Worm (Caenorhabditis elegans) whole organism, L1 larva: Measurements from ENCODE around the gene C07D10.5.
A peak's percentile ranks its signal among the peaks of the same experiment; 100 is the strongest.

Experiments used
- F16B12.6 ChIP-seq: fragments of 150-350 bp; optimal IDR thresholded peaks from 2 replicates; lab custom pipeline; 2014; ENCODE audit warnings: missing biosample characterization, missing genetic modification characterization
- ama-1 ChIP-seq: fragments of 150-350 bp; optimal IDR thresholded peaks from 2 replicates; lab custom pipeline; 2014
- blmp-1 ChIP-seq: fragments of 150-350 bp; optimal IDR thresholded peaks from 2 replicates; lab custom pipeline; 2014; ENCODE audit warnings: missing biosample characterization, missing genetic modification characterization
- ceh-82 ChIP-seq, 3 experiments: fragments of 150-350 bp in 1 of 3; sonication (generic microtip) in 2 of 3; optimal IDR thresholded peaks; 2 replicates each; lab custom pipeline; 2014 to 2017; ENCODE audit warnings: missing biosample characterization in 3 of 3, missing genetic modification characterization in 3 of 3
- ceh-88 ChIP-seq: fragments of 200-800 bp; sonication (Bioruptor generic); IDR thresholded peaks from 2 replicates; pipeline ENCODE4 v1.3.6; 2022; ENCODE audit warnings: missing genetic modification characterization, missing compliant biosample characterization
- ces-1 ChIP-seq: fragments of 150-350 bp; optimal IDR thresholded peaks from 2 replicates; lab custom pipeline; 2014; ENCODE audit warnings: missing biosample characterization, missing genetic modification reagents, missing genetic modification characterization
- dpl-1 ChIP-seq, 3 experiments: fragments of 150-350 bp in 2 of 3; sonication (generic microtip) in 1 of 3; optimal IDR thresholded peaks; 2 replicates each; lab custom pipeline; 2014 to 2017; ENCODE audit warnings: missing biosample characterization in 3 of 3, missing genetic modification characterization in 3 of 3, missing genetic modification reagents in 3 of 3
- dsc-1 ChIP-seq: sonication (generic microtip); optimal IDR thresholded peaks from 2 replicates; lab custom pipeline; 2016; ENCODE audit warnings: mild to moderate bottlenecking, missing genetic modification characterization, missing compliant biosample characterization
- efl-1 ChIP-seq, 4 experiments: fragments of 150-350 bp; optimal IDR thresholded peaks in 3 of 4; peaks in 1 of 4; 1 replicate in 1 of 4; 2 replicates in 3 of 4; lab custom pipeline; 2014; ENCODE audit warnings: missing biosample characterization in 2 of 4, missing genetic modification characterization in 2 of 4, missing genetic modification reagents in 2 of 4
- elt-3 ChIP-seq, 6 experiments: fragments of 150-350 bp in 1 of 6; sonication (generic microtip); optimal IDR thresholded peaks; 2 replicates each; lab custom pipeline; 2017 to 2018; ENCODE audit warnings: missing biosample characterization in 6 of 6, missing genetic modification characterization in 6 of 6, inconsistent platforms in 1 of 6
- ets-5 ChIP-seq: fragments of 200-800 bp; sonication (Bioruptor generic); IDR thresholded peaks from 2 replicates; pipeline ENCODE4 v1.3.6; 2022; ENCODE audit warnings: missing genetic modification characterization, missing compliant biosample characterization
- fos-1 ChIP-seq: fragments of 150-350 bp; optimal IDR thresholded peaks from 2 replicates; lab custom pipeline; 2014; ENCODE audit warnings: missing biosample characterization, missing genetic modification characterization
- grh-1 ChIP-seq: fragments of 200-800 bp; sonication (Bioruptor generic); IDR thresholded peaks from 2 replicates; pipeline ENCODE4 v1.3.6; 2022; ENCODE audit warnings: missing genetic modification reagents, missing genetic modification characterization, missing compliant biosample characterization
- hlh-4 ChIP-seq: sonication (generic microtip); optimal IDR thresholded peaks from 2 replicates; lab custom pipeline; 2016; ENCODE audit warnings: mild to moderate bottlenecking, missing genetic modification characterization, missing compliant biosample characterization
- irx-1 ChIP-seq: sonication (generic microtip); optimal IDR thresholded peaks from 2 replicates; lab custom pipeline; 2016; ENCODE audit warnings: missing genetic modification characterization, missing compliant biosample characterization
- isw-1 ChIP-seq: fragments of 200-800 bp; sonication (Bioruptor generic); IDR thresholded peaks from 2 replicates; pipeline ENCODE4 v1.3.6; 2022; ENCODE audit warnings: missing genetic modification characterization, missing compliant biosample characterization
- lin-13 ChIP-seq: fragments of 150-350 bp; optimal IDR thresholded peaks from 2 replicates; lab custom pipeline; 2014; ENCODE audit warnings: missing biosample characterization, missing genetic modification reagents, missing genetic modification characterization
- lin-14 ChIP-seq: fragments of 200-800 bp; sonication (Bioruptor generic); optimal IDR thresholded peaks from 2 replicates; lab custom pipeline; 2018; ENCODE audit warnings: mild to moderate bottlenecking, missing genetic modification characterization, moderate library complexity, missing compliant biosample characterization
- lin-15B ChIP-seq: fragments of 150-350 bp; sonication (generic microtip); optimal IDR thresholded peaks from 3 replicates; lab custom pipeline; 2014; ENCODE audit warnings: missing biosample characterization, missing genetic modification characterization
- lin-35 ChIP-seq, 2 experiments: fragments of 150-350 bp; optimal IDR thresholded peaks; 2 replicates each; lab custom pipeline; 2014; ENCODE audit warnings: missing biosample characterization in 2 of 2, missing genetic modification characterization in 2 of 2, missing genetic modification reagents in 2 of 2
- lin-39 ChIP-seq: fragments of 150-350 bp; optimal IDR thresholded peaks from 2 replicates; lab custom pipeline; 2014; ENCODE audit warnings: missing biosample characterization, missing genetic modification reagents, missing genetic modification characterization
- lsy-2 ChIP-seq, 2 experiments: fragments of 150-350 bp; optimal IDR thresholded peaks; 2 replicates each; lab custom pipeline; 2014; ENCODE audit warnings: missing biosample characterization in 2 of 2, missing genetic modification characterization in 2 of 2
- mdl-1 ChIP-seq, 2 experiments: fragments of 150-350 bp; optimal IDR thresholded peaks; 2 replicates each; lab custom pipeline; 2014 to 2017; ENCODE audit warnings: missing biosample characterization in 2 of 2, missing genetic modification characterization in 2 of 2, inconsistent platforms in 1 of 2
- nhr-19 ChIP-seq: fragments of 200-800 bp; sonication (Bioruptor generic); conservative IDR thresholded peaks from 2 replicates; pipeline ENCODE4 v1.3.6; 2022; ENCODE audit warnings: missing genetic modification characterization, missing compliant biosample characterization
- nhr-20 ChIP-seq: sonication (generic microtip); optimal IDR thresholded peaks from 2 replicates; lab custom pipeline; 2016; ENCODE audit warnings: mild to moderate bottlenecking, missing genetic modification characterization, missing compliant biosample characterization
- nhr-237 ChIP-seq: fragments of 150-350 bp; optimal IDR thresholded peaks from 2 replicates; lab custom pipeline; 2014; ENCODE audit warnings: missing biosample characterization, missing genetic modification characterization
- nhr-71 ChIP-seq: sonication (generic microtip); optimal IDR thresholded peaks from 2 replicates; lab custom pipeline; 2016; ENCODE audit warnings: mild to moderate bottlenecking, missing genetic modification characterization, moderate library complexity, missing compliant biosample characterization
- nhr-84 ChIP-seq: sonication (generic microtip); optimal IDR thresholded peaks from 2 replicates; lab custom pipeline; 2017; ENCODE audit warnings: missing biosample characterization, missing genetic modification characterization
- nhr-85 ChIP-seq: sonication (generic microtip); peaks from one replicate; lab custom pipeline; 2016; ENCODE audit warnings: missing genetic modification characterization, inconsistent platforms, missing compliant biosample characterization
- nhr-90 ChIP-seq: sonication (generic microtip); optimal IDR thresholded peaks from 2 replicates; lab custom pipeline; 2016; ENCODE audit warnings: mild to moderate bottlenecking, missing genetic modification characterization, missing compliant biosample characterization; ENCODE audit not compliant: poor library complexity
- pag-3 ChIP-seq: sonication (generic microtip); optimal IDR thresholded peaks from 2 replicates; lab custom pipeline; 2017; ENCODE audit warnings: missing genetic modification characterization, mild to moderate bottlenecking, missing compliant biosample characterization, antibody characterized with exemption, borderline replicate concordance; ENCODE audit not compliant: insufficient read depth
- snu-23 ChIP-seq: sonication (generic microtip); optimal IDR thresholded peaks from 2 replicates; lab custom pipeline; 2016; ENCODE audit warnings: missing genetic modification characterization, missing compliant biosample characterization
- sup-37 ChIP-seq: fragments of 200-800 bp; sonication (Bioruptor generic); optimal IDR thresholded peaks from 2 replicates; lab custom pipeline; 2018; ENCODE audit warnings: mild to moderate bottlenecking, missing genetic modification characterization, missing compliant biosample characterization
- tbx-2 ChIP-seq: sonication (generic microtip); optimal IDR thresholded peaks from 2 replicates; lab custom pipeline; 2016; ENCODE audit warnings: missing genetic modification characterization, missing compliant biosample characterization
- unc-130 ChIP-seq: fragments of 150-350 bp; optimal IDR thresholded peaks from 2 replicates; lab custom pipeline; 2017; ENCODE audit warnings: missing biosample characterization, missing genetic modification characterization, inconsistent platforms
- zip-4 ChIP-seq: fragments of 200-800 bp; sonication (Bioruptor generic); optimal IDR thresholded peaks from 2 replicates; lab custom pipeline; 2018; ENCODE audit warnings: mild to moderate bottlenecking, missing genetic modification characterization, moderate library complexity, missing compliant biosample characterization

Gene C07D10.5

ce11 chrII:7342884-7343283 is 38.5 kb upstream of the C07D10.5 start:
- TF ChIP-seq lin-13 (GFP tag; lab: Kevin White, UChicago) (peak; percentile 39), F16B12.6 (tag; lab: Kevin White, UChicago) (no peak), unc-130 (peak; percentile 72), nhr-85 (peak; percentile 94), isw-1 (GFP tag; lab: Robert Waterston, UW) (no peak), irx-1 (tag; lab: Kevin White, UChicago) (no peak), grh-1 (GFP tag; lab: Robert Waterston, UW) (0 out of 2 replicates have a peak, but pooled peaks have one; percentile 17), lin-15B (no peak), lin-35 (GFP tag; optimal IDR thresholded peaks at IDR 0.05; lab: Kevin White, UChicago) (peak in 1 of 2 experiments; percentile 63), nhr-19 (GFP tag; lab: Robert Waterston, UW) (peak; percentile 92), lin-39 (no peak), lin-14 (GFP tag; lab: Kevin White, UChicago) (peak; percentile 50), mdl-1 (tag; optimal IDR thresholded peaks at IDR 0.05; lab: Kevin White, UChicago) (peak in 1 of 2 experiments; percentile 85), snu-23 (GFP tag; lab: Kevin White, UChicago) (peak; percentile 62), elt-3 (tag; optimal IDR thresholded peaks at IDR 0.05; lab: Kevin White, UChicago) (peak; percentile 63 to 86 (median 76)), blmp-1 (tag; lab: Kevin White, UChicago) (peak; percentile 86), ceh-82 (tag; optimal IDR thresholded peaks at IDR 0.05; lab: Kevin White, UChicago) (no peak), lsy-2 (tag; optimal IDR thresholded peaks at IDR 0.05; lab: Kevin White, UChicago) (peak in 1 of 2 experiments; percentile 18), nhr-71 (tag; lab: Kevin White, UChicago) (peak; percentile 71), tbx-2 (tag; lab: Kevin White, UChicago) (peak; percentile 65), ces-1 (no peak), nhr-20 (peak; percentile 81), fos-1 (no peak), ets-5 (GFP tag; lab: Robert Waterston, UW) (no peak), sup-37 (GFP tag; lab: Kevin White, UChicago) (no peak), nhr-90 (tag; lab: Kevin White, UChicago) (peak; percentile 65), dpl-1 (GFP tag; optimal IDR thresholded peaks at IDR 0.05; lab: Kevin White, UChicago) (peak in 1 of 3 experiments; percentile 13), hlh-4 (tag; lab: Kevin White, UChicago) (no peak)

- TF ChIP-seq ama-1 (lab: Kevin White, UChicago) (peak; percentile 4), pag-3 (tag; lab: Kevin White, UChicago) (no peak)
- TF ChIP-seq, all 84 proteins: peak for 1
Observed at ce11 chrII:7343668-7344067, 37.7 kb upstream of the C07D10.5 start.

ce11 chrII:7345858-7346257 is 35.5 kb upstream of the C07D10.5 start:
- TF ChIP-seq nhr-84 (tag; lab: Kevin White, UChicago) (peak; percentile 34), ceh-88 (GFP tag; lab: Robert Waterston, UW) (no peak), dsc-1 (tag; lab: Kevin White, UChicago) (peak; percentile 22), zip-4 (GFP tag; lab: Kevin White, UChicago) (peak; percentile 9)

ce11 chrII:7348063-7348462 is 33.3 kb upstream of the C07D10.5 start:
- TF ChIP-seq nhr-237: no peak
- TF ChIP-seq efl-1 (optimal IDR thresholded peaks at IDR 0.05; lab: Kevin White, UChicago): no peak
- TF ChIP-seq efl-1 (GFP tag; optimal IDR thresholded peaks at IDR 0.05 in 1 of 2; lab: Kevin White, UChicago): peak in 1 of 2 experiments; percentile 80
- TF ChIP-seq, all 84 proteins: peak for 1
